Worm (Caenorhabditis elegans) whole organism, L4 larva: Measurements from ENCODE around the gene obr-1.

Experiments used
- F10B5.3 ChIP-seq: sonication (generic microtip); optimal IDR thresholded peaks from 2 replicates; lab custom pipeline; 2016; ENCODE audit warnings: mild to moderate bottlenecking, missing genetic modification characterization, missing compliant biosample characterization
- F26F4.8 ChIP-seq: fragments of 200-800 bp; sonication (Bioruptor generic); conservative IDR thresholded peaks from 2 replicates; pipeline ENCODE4 v1.3.6; 2022; ENCODE audit warnings: missing genetic modification characterization, missing compliant biosample characterization
- Y5F2A.4 ChIP-seq: fragments of 200-800 bp; sonication (Bioruptor generic); optimal IDR thresholded peaks from 2 replicates; lab custom pipeline; 2018; ENCODE audit warnings: mild to moderate bottlenecking, missing genetic modification characterization, missing compliant biosample characterization
- Y75B8A.6 ChIP-seq: fragments of 200-800 bp; sonication (Bioruptor generic); IDR thresholded peaks from 2 replicates; pipeline ENCODE4 v1.3.6; 2022; ENCODE audit warnings: missing genetic modification reagents, missing genetic modification characterization, missing compliant biosample characterization
- ZK337.2 ChIP-seq: fragments of 200-800 bp; sonication (Bioruptor generic); IDR thresholded peaks from 2 replicates; pipeline ENCODE4 v1.3.6; 2022; ENCODE audit warnings: missing genetic modification reagents, missing genetic modification characterization, missing compliant biosample characterization
- aha-1 ChIP-seq: fragments of 150-350 bp; peaks from one replicate; lab custom pipeline; 2014; ENCODE audit warnings: missing biosample characterization, missing genetic modification characterization
- aly-2 ChIP-seq: sonication (generic microtip); optimal IDR thresholded peaks from 2 replicates; lab custom pipeline; 2018; ENCODE audit warnings: missing biosample characterization, missing genetic modification characterization
- ceh-20 ChIP-seq: fragments of 200-800 bp; sonication (Bioruptor generic); IDR thresholded peaks from 2 replicates; pipeline ENCODE4 v1.3.6; 2022; ENCODE audit warnings: missing genetic modification reagents, missing genetic modification characterization, missing compliant biosample characterization
- ceh-62 ChIP-seq: sonication (generic microtip); optimal IDR thresholded peaks from 2 replicates; lab custom pipeline; 2017; ENCODE audit warnings: missing biosample characterization, missing genetic modification characterization
- ces-1 ChIP-seq: fragments of 150-350 bp; sonication (generic microtip); optimal IDR thresholded peaks from 4 replicates; lab custom pipeline; 2014; ENCODE audit warnings: missing biosample characterization, missing genetic modification reagents, missing genetic modification characterization
- cey-2 ChIP-seq: sonication (generic microtip); optimal IDR thresholded peaks from 3 replicates; lab custom pipeline; 2017; ENCODE audit warnings: missing genetic modification characterization, mild to moderate bottlenecking, missing compliant biosample characterization, antibody characterized with exemption, borderline replicate concordance; ENCODE audit not compliant: insufficient read depth
- ctbp-1 ChIP-seq: fragments of 200-800 bp; sonication (Bioruptor generic); IDR thresholded peaks from 2 replicates; pipeline ENCODE4 v1.3.6; 2022; ENCODE audit warnings: missing genetic modification reagents, missing genetic modification characterization, missing compliant biosample characterization
- daf-12 ChIP-seq: fragments of 150-350 bp; optimal IDR thresholded peaks from 2 replicates; lab custom pipeline; 2014; ENCODE audit warnings: missing biosample characterization, missing genetic modification reagents, missing genetic modification characterization
- daf-19 ChIP-seq: fragments of 200-800 bp; sonication (Bioruptor generic); conservative IDR thresholded peaks from 2 replicates; pipeline ENCODE4 v1.3.6; 2022; ENCODE audit warnings: missing genetic modification characterization, missing compliant biosample characterization
- daf-8 ChIP-seq: fragments of 200-800 bp; sonication (Bioruptor generic); IDR thresholded peaks from 2 replicates; pipeline ENCODE4 v1.3.6; 2022; ENCODE audit warnings: missing genetic modification characterization, missing compliant biosample characterization
- dmd-9 ChIP-seq: fragments of 200-800 bp; sonication (Bioruptor generic); IDR thresholded peaks from 2 replicates; pipeline ENCODE4 v1.3.6; 2022; ENCODE audit warnings: missing genetic modification reagents, missing genetic modification characterization, missing compliant biosample characterization
- dpl-1 ChIP-seq: fragments of 150-350 bp; optimal IDR thresholded peaks from 2 replicates; lab custom pipeline; 2014; ENCODE audit warnings: missing biosample characterization, missing genetic modification reagents, missing genetic modification characterization
- hmg-1.1 ChIP-seq: fragments of 200-800 bp; sonication (Bioruptor generic); IDR thresholded peaks from 2 replicates; pipeline ENCODE4 v1.3.6; 2022; ENCODE audit warnings: missing genetic modification reagents, missing genetic modification characterization, missing compliant biosample characterization
- lin-13 ChIP-seq: fragments of 150-350 bp; optimal IDR thresholded peaks from 2 replicates; lab custom pipeline; 2014; ENCODE audit warnings: missing biosample characterization, missing genetic modification reagents, missing genetic modification characterization
- lin-29 ChIP-seq: fragments of 200-800 bp; sonication (Bioruptor generic); IDR thresholded peaks from 2 replicates; pipeline ENCODE4 v1.3.6; 2022; ENCODE audit warnings: missing genetic modification reagents, missing genetic modification characterization, missing compliant biosample characterization
- lir-3 ChIP-seq: sonication (generic microtip); optimal IDR thresholded peaks from 2 replicates; lab custom pipeline; 2016; ENCODE audit warnings: mild to moderate bottlenecking, missing genetic modification characterization, missing compliant biosample characterization
- lsy-2 ChIP-seq, 2 experiments: fragments of 150-350 bp in 1 of 2; sonication (generic microtip) in 1 of 2; optimal IDR thresholded peaks; 2 replicates each; lab custom pipeline; 2014 to 2017; ENCODE audit warnings: missing biosample characterization in 2 of 2, missing genetic modification characterization in 2 of 2
- madf-5 ChIP-seq, 2 experiments: fragments of 200-800 bp; sonication (Bioruptor generic); IDR thresholded peaks; 2 replicates each; pipeline ENCODE4 v1.3.6; 2022; ENCODE audit warnings: missing compliant biosample characterization in 2 of 2, missing genetic modification characterization in 2 of 2
- madf-9 ChIP-seq: fragments of 200-800 bp; sonication (Bioruptor generic); conservative IDR thresholded peaks from 2 replicates; pipeline ENCODE4 v1.3.6; 2022; ENCODE audit warnings: missing genetic modification reagents, missing genetic modification characterization, missing compliant biosample characterization
- mdl-1 ChIP-seq, 2 experiments: fragments of 150-350 bp in 1 of 2; sonication (generic microtip) in 1 of 2; optimal IDR thresholded peaks; 2 replicates each; lab custom pipeline; 2014 to 2017; ENCODE audit warnings: missing biosample characterization in 2 of 2, missing genetic modification characterization in 2 of 2
- mes-2 ChIP-seq: sonication (generic microtip); optimal IDR thresholded peaks from 2 replicates; lab custom pipeline; 2016; ENCODE audit warnings: missing genotype, mild to moderate bottlenecking, missing genetic modification characterization, missing compliant biosample characterization; ENCODE audit not compliant: poor library complexity, severe bottlenecking
- mxl-2 ChIP-seq: fragments of 200-800 bp; sonication (Bioruptor generic); conservative IDR thresholded peaks from 2 replicates; pipeline ENCODE4 v1.3.6; 2022; ENCODE audit warnings: missing genetic modification reagents, missing genetic modification characterization, missing compliant biosample characterization
- mxl-3 ChIP-seq: fragments of 200-800 bp; sonication (Bioruptor generic); optimal IDR thresholded peaks from 2 replicates; lab custom pipeline; 2018; ENCODE audit warnings: mild to moderate bottlenecking, missing genetic modification characterization, missing compliant biosample characterization
- nhr-10 ChIP-seq: fragments of 150-350 bp; optimal IDR thresholded peaks from 2 replicates; lab custom pipeline; 2014; ENCODE audit warnings: missing biosample characterization, missing genetic modification characterization
- nhr-102 ChIP-seq: sonication (generic microtip); optimal IDR thresholded peaks from 2 replicates; lab custom pipeline; 2016; ENCODE audit warnings: mild to moderate bottlenecking, missing genetic modification characterization, moderate library complexity, missing compliant biosample characterization
- nhr-11 ChIP-seq: fragments of 150-350 bp; optimal IDR thresholded peaks from 2 replicates; lab custom pipeline; 2014; ENCODE audit warnings: missing biosample characterization, missing genetic modification characterization
- nhr-111 ChIP-seq: fragments of 200-800 bp; sonication (Bioruptor generic); optimal IDR thresholded peaks from 2 replicates; lab custom pipeline; 2018; ENCODE audit warnings: mild to moderate bottlenecking, missing genetic modification characterization, missing compliant biosample characterization
- nhr-28 ChIP-seq: fragments of 150-350 bp; optimal IDR thresholded peaks from 2 replicates; lab custom pipeline; 2014; ENCODE audit warnings: missing biosample characterization, missing genetic modification characterization
- nhr-6 ChIP-seq: fragments of 150-350 bp; optimal IDR thresholded peaks from 2 replicates; lab custom pipeline; 2014; ENCODE audit warnings: missing biosample characterization, missing genetic modification characterization
- php-3 ChIP-seq: fragments of 200-800 bp; sonication (Bioruptor generic); IDR thresholded peaks from 2 replicates; pipeline ENCODE4 v1.3.6; 2022; ENCODE audit warnings: missing genetic modification reagents, missing genetic modification characterization, missing compliant biosample characterization
- rbr-2 ChIP-seq: sonication (generic microtip); optimal IDR thresholded peaks from 2 replicates; lab custom pipeline; 2016; ENCODE audit warnings: missing genotype, missing genetic modification characterization, missing compliant biosample characterization
- sdz-12 ChIP-seq: fragments of 200-800 bp; sonication (Bioruptor generic); optimal IDR thresholded peaks from 2 replicates; lab custom pipeline; 2018; ENCODE audit warnings: mild to moderate bottlenecking, missing genetic modification characterization, missing compliant biosample characterization
- set-16 ChIP-seq: fragments of 200-800 bp; sonication (Bioruptor generic); IDR thresholded peaks from 2 replicates; pipeline ENCODE4 v1.3.6; 2022; ENCODE audit warnings: missing genetic modification reagents, missing genetic modification characterization, missing compliant biosample characterization
- skn-1 ChIP-seq: fragments of 150-350 bp; optimal IDR thresholded peaks from 2 replicates; lab custom pipeline; 2014; ENCODE audit warnings: missing biosample characterization, missing genetic modification characterization
- spr-1 ChIP-seq: sonication (generic microtip); optimal IDR thresholded peaks from 2 replicates; lab custom pipeline; 2016; ENCODE audit warnings: mild to moderate bottlenecking, missing genetic modification characterization, missing compliant biosample characterization
- tag-97 ChIP-seq: fragments of 200-800 bp; sonication (Bioruptor generic); IDR thresholded peaks from 2 replicates; pipeline ENCODE4 v1.3.6; 2022; ENCODE audit warnings: missing genetic modification characterization, missing compliant biosample characterization
- tra-1 ChIP-seq: fragments of 200-800 bp; sonication (Bioruptor generic); IDR thresholded peaks from 2 replicates; pipeline ENCODE4 v1.3.6; 2022; ENCODE audit warnings: missing genetic modification reagents, missing genetic modification characterization, missing compliant biosample characterization
- unc-62 ChIP-seq, 3 experiments: fragments of 150-350 bp in 1 of 3; sonication (generic microtip); optimal IDR thresholded peaks in 2 of 3; peaks in 1 of 3; 1 replicate in 1 of 3; 2 replicates in 2 of 3; lab custom pipeline; 2014 to 2017; ENCODE audit warnings: missing biosample characterization in 3 of 3, missing genetic modification characterization in 3 of 3, missing genetic modification reagents in 3 of 3, missing genotype in 1 of 3
- zfp-2 ChIP-seq: sonication (generic microtip); optimal IDR thresholded peaks from 2 replicates; lab custom pipeline; 2016; ENCODE audit warnings: mild to moderate bottlenecking, missing genetic modification characterization, missing compliant biosample characterization
- zip-11 ChIP-seq: fragments of 200-800 bp; sonication (Bioruptor generic); IDR thresholded peaks from 2 replicates; pipeline ENCODE4 v1.3.6; 2022; ENCODE audit warnings: missing genetic modification characterization, missing compliant biosample characterization
- ztf-11 ChIP-seq: fragments of 150-350 bp; optimal IDR thresholded peaks from 2 replicates; lab custom pipeline; 2014; ENCODE audit warnings: missing biosample characterization, missing genetic modification characterization

The obr-1 gene

ce11 chrIII:11317164-11317620, 46.5 kb upstream of the obr-1 start, which contains the start of gene mcm-10 (continued):
- TF ChIP-seq skn-1 (tag; lab: Kevin White, UChicago) (no peak), lir-3 (no peak), mxl-3 (GFP tag; lab: Kevin White, UChicago) (no peak), php-3 (GFP tag; lab: Robert Waterston, UW) (no peak), dpl-1 (peak; percentile 90), daf-12 (tag; lab: Kevin White, UChicago) (no peak), mxl-2 (GFP tag; lab: Robert Waterston, UW) (no peak), F10B5.3 (tag; lab: Kevin White, UChicago) (no peak), hmg-1.1 (GFP tag; lab: Robert Waterston, UW) (peak; percentile 76), zfp-2 (tag; lab: Kevin White, UChicago) (no peak), daf-19 (GFP tag; lab: Robert Waterston, UW) (no peak), unc-62 (GFP tag; optimal IDR thresholded peaks at IDR 0.05 in 1 of 2; lab: Kevin White, UChicago) (no peak), unc-62 (tag; optimal IDR thresholded peaks at IDR 0.05; lab: Kevin White, UChicago) (no peak), nhr-111 (no peak), ceh-20 (GFP tag; lab: Robert Waterston, UW) (no peak), dmd-9 (peak; percentile 44; the same call in 1 of the 2 replicates), mes-2 (tag; lab: Kevin White, UChicago) (peak; percentile 86), ceh-62 (tag; lab: Kevin White, UChicago) (no peak), mdl-1 (tag; optimal IDR thresholded peaks at IDR 0.05; lab: Kevin White, UChicago) (no peak), tag-97 (GFP tag; lab: Robert Waterston, UW) (no peak)

ce11 chrIII:11311466-11311865, 40.8 kb upstream of the obr-1 start, which contains the start of gene rab-35:
Gene rab-35, minus strand, starts transcription at chrIII:11311566.
- no peak for TF ChIP-seq ztf-11 (tag; lab: Kevin White, UChicago)
- TF ChIP-seq cey-2 = no peak
- TF ChIP-seq nhr-28 (tag; lab: Kevin White, UChicago) = no peak

DNA sequence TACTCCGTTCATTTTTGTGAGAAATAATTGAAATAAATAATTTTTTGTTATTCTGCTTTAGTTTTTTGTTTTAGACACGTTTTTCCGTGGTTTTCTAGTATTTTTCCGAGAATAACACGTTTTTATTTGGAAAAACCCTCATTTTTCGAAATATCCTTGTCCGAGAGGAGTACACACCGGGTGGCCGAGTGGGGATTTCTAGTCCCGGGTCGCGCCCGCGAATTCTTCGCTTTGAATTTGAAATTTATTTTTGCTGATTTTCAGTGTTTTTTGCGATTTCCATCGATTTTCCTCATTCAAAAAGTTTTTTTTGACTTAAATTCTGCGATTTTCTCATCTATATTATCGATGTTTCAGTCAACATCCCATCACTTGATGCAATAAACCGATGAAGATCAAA, 19.9 kb upstream of the obr-1 start, which contains the start of the genes gly-9, mib-1 and smc-3:
TSS of gene gly-9 (minus strand) at position 27 of the 400 bp plus-strand sequence.
TSS of gene mib-1 (minus strand) at position 123 of the 400 bp plus-strand sequence.
TSS of gene smc-3 (plus strand) at position 351 of the 400 bp plus-strand sequence.
- TF ChIP-seq lin-13 (GFP tag; lab: Kevin White, UChicago) (no peak), tag-97 (GFP tag; lab: Robert Waterston, UW) (no peak), lsy-2 (tag; optimal IDR thresholded peaks at IDR 0.05; lab: Kevin White, UChicago) (peak in 1 of 2 experiments; percentile 81), madf-5 (GFP tag; IDR thresholded peaks at IDR 0.05; lab: Robert Waterston, UW) (no peak), cey-2 (no peak), nhr-11 (tag; lab: Kevin White, UChicago) (peak; percentile 27), nhr-6 (tag; lab: Kevin White, UChicago) (peak; percentile 56), skn-1 (tag; lab: Kevin White, UChicago) (no peak), spr-1 (tag; lab: Kevin White, UChicago) (no peak), set-16 (GFP tag; lab: Robert Waterston, UW) (no peak), daf-8 (GFP tag; lab: Robert Waterston, UW) (no peak), sdz-12 (GFP tag; lab: Kevin White, UChicago) (no peak), mes-2 (tag; lab: Kevin White, UChicago) (peak; percentile 99), nhr-102 (tag; lab: Kevin White, UChicago) (no peak), daf-19 (GFP tag; lab: Robert Waterston, UW) (no peak), nhr-10 (tag; lab: Kevin White, UChicago) (no peak), zip-11 (GFP tag; lab: Robert Waterston, UW) (no peak), dpl-1 (peak; percentile 91), ceh-20 (GFP tag; lab: Robert Waterston, UW) (no peak), aha-1 (tag; lab: Kevin White, UChicago) (peak; percentile 96), zfp-2 (tag; lab: Kevin White, UChicago) (no peak), Y75B8A.6 (GFP tag; lab: Robert Waterston, UW) (no peak), F26F4.8 (GFP tag; lab: Robert Waterston, UW) (no peak), tra-1 (GFP tag; lab: Robert Waterston, UW) (no peak), ZK337.2 (GFP tag; lab: Robert Waterston, UW) (peak; percentile 92), aly-2 (tag; lab: Kevin White, UChicago) (no peak), Y5F2A.4 (GFP tag; lab: Kevin White, UChicago) (no peak), ces-1 (GFP tag; lab: Kevin White, UChicago) (no peak), rbr-2 (tag; lab: Kevin White, UChicago) (peak; percentile 29), lir-3 (no peak), lin-29 (GFP tag; lab: Robert Waterston, UW) (no peak), mxl-2 (GFP tag; lab: Robert Waterston, UW) (no peak), ctbp-1 (no peak), madf-9 (GFP tag; lab: Robert Waterston, UW) (no peak)
